Worm (Caenorhabditis elegans): ENCODE data around the gene sre-24.

- TF ChIP-seq jun-1 (tag; optimal IDR thresholded peaks at IDR 0.05): no peak
- TF ChIP-seq zag-1 (tag; optimal IDR thresholded peaks at IDR 0.05): no peak
Observed at ce11 chrV:2877509-2877908, 7.0 kb upstream of the sre-24 start, which contains the start of gene F37B4.10.
